Fruit fly (Drosophila melanogaster): ENCODE data around the gene Drsl6.
A peak's percentile ranks its signal among the peaks of the same experiment; 100 is the strongest.

The Drsl6 gene

dm6 chr3L:3305430-3305829, 30.8 kb downstream of the Drsl6 start:
- no peak for TF ChIP-seq bcd (GFP tag; optimal IDR thresholded peaks at IDR 0.05)
- no peak for TF ChIP-seq H2.0 (GFP tag; IDR thresholded peaks at IDR 0.05)
- TF ChIP-seq NC2β (GFP tag; optimal IDR thresholded peaks at IDR 0.05), result peak; percentile 45
- TF ChIP-seq HLH4C (GFP tag; IDR thresholded peaks at IDR 0.05; ENCODE audit: partially characterized antibody), result no peak
- TF ChIP-seq CG2202 (tag; optimal IDR thresholded peaks at IDR 0.05), result peak; percentile 64
- peak; percentile 22; the same call in 1 of the 2 replicates for TF ChIP-seq sob (GFP tag; IDR thresholded peaks at IDR 0.05)
- TF ChIP-seq CG9817 (tag; optimal IDR thresholded peaks at IDR 0.05), result no peak
- peak; percentile 5 for TF ChIP-seq CG8924 (tag; optimal IDR thresholded peaks at IDR 0.05)
- peak; percentile 6 for TF ChIP-seq CG15269 (tag; optimal IDR thresholded peaks at IDR 0.05)
- peak; percentile 47 for TF ChIP-seq CG16863 (GFP tag; optimal IDR thresholded peaks at IDR 0.05)
- no peak for TF ChIP-seq CG6683 (GFP tag; optimal IDR thresholded peaks at IDR 0.05)
- no peak for TF ChIP-seq Fer2 (tag; optimal IDR thresholded peaks at IDR 0.05)
- TF ChIP-seq fd96Cb (tag; optimal IDR thresholded peaks at IDR 0.05), result peak; percentile 42
- TF ChIP-seq Ada2b (GFP tag; IDR thresholded peaks at IDR 0.05), result no peak
- TF ChIP-seq CG10979 (tag; optimal IDR thresholded peaks at IDR 0.05), result peak; percentile 39
- peak; percentile 60 for TF ChIP-seq CG2678 (tag; optimal IDR thresholded peaks at IDR 0.05)
- TF ChIP-seq MBD-R2 (GFP tag; IDR thresholded peaks at IDR 0.05), result no peak
- 0 out of 2 replicates have a peak, but pooled peaks have one; percentile 20 for TF ChIP-seq ara (GFP tag; IDR thresholded peaks at IDR 0.05)
- peak; percentile 67 for TF ChIP-seq CG7987 (GFP tag; optimal IDR thresholded peaks at IDR 0.05)
- TF ChIP-seq sc (optimal IDR thresholded peaks at IDR 0.05), result no peak
- TF ChIP-seq sc (GFP tag; optimal IDR thresholded peaks at IDR 0.05), result peak; percentile 61
- peak; percentile 1 for TF ChIP-seq Sry-β (GFP tag; optimal IDR thresholded peaks at IDR 0.05)
- no peak for TF ChIP-seq wek (GFP tag; optimal IDR thresholded peaks at IDR 0.05)
- TF ChIP-seq disco-r (GFP tag; optimal IDR thresholded peaks at IDR 0.05), result no peak
- peak; percentile 13 for TF ChIP-seq CG3163 (GFP tag; optimal IDR thresholded peaks at IDR 0.05)
- TF ChIP-seq Nf-YA (GFP tag; IDR thresholded peaks at IDR 0.05), result no peak
- TF ChIP-seq mirr (GFP tag; optimal IDR thresholded peaks at IDR 0.05), result no peak
- peak; percentile 42 for TF ChIP-seq CG8944 (GFP tag; optimal IDR thresholded peaks at IDR 0.05)
- TF ChIP-seq CG5245 (GFP tag; optimal IDR thresholded peaks at IDR 0.05), result peak; percentile 13
- TF ChIP-seq CG12071 (GFP tag; optimal IDR thresholded peaks at IDR 0.05), result peak; percentile 58
- peak; percentile 1 for TF ChIP-seq Lhr (GFP tag; optimal IDR thresholded peaks at IDR 0.05)
- no peak for TF ChIP-seq CG6175 (GFP tag; IDR thresholded peaks at IDR 0.05)
- TF ChIP-seq CG6254 (GFP tag; optimal IDR thresholded peaks at IDR 0.05), result peak; percentile 11
- no peak for TF ChIP-seq eyg (GFP tag; optimal IDR thresholded peaks at IDR 0.05)
- TF ChIP-seq jumu (GFP tag; optimal IDR thresholded peaks at IDR 0.05), result no peak
- TF ChIP-seq Camta (GFP tag; optimal IDR thresholded peaks at IDR 0.05), result peak; percentile 26
- no peak for TF ChIP-seq Hr51 (GFP tag; optimal IDR thresholded peaks at IDR 0.05)
- TF ChIP-seq sqz (GFP tag; optimal IDR thresholded peaks at IDR 0.05), result no peak
- TF ChIP-seq kay (GFP tag; optimal IDR thresholded peaks at IDR 0.05), result peak; percentile 31
- TF ChIP-seq Med (GFP tag), result peak; percentile 94
- TF ChIP-seq Mes4 (GFP tag; optimal IDR thresholded peaks at IDR 0.05), result peak; percentile 52
- no peak for TF ChIP-seq CG14860 (GFP tag; IDR thresholded peaks at IDR 0.05; ENCODE audit: partially characterized antibody)
- TF ChIP-seq CG7357 (GFP tag; IDR thresholded peaks at IDR 0.05), result no peak
- no peak for TF ChIP-seq ase (GFP tag; IDR thresholded peaks at IDR 0.05)
- TF ChIP-seq pum (GFP tag; optimal IDR thresholded peaks at IDR 0.05), result no peak
- no peak for TF ChIP-seq CG1832 (GFP tag; optimal IDR thresholded peaks at IDR 0.05)
- no peak for TF ChIP-seq E2f2 (GFP tag; IDR thresholded peaks at IDR 0.05)
- no peak for TF ChIP-seq Ssrp (tag; optimal IDR thresholded peaks at IDR 0.05)
- TF ChIP-seq ken (GFP tag; IDR thresholded peaks at IDR 0.05), result no peak
- TF ChIP-seq hth (optimal IDR thresholded peaks at IDR 0.05), result no peak
- no peak for TF ChIP-seq eve (GFP tag; optimal IDR thresholded peaks at IDR 0.05)
- no peak for TF ChIP-seq CG33557 (GFP tag; optimal IDR thresholded peaks at IDR 0.05)

All from whole organism, embryonic.